Worm (Caenorhabditis elegans) whole organism, L4/young adult: ENCODE measurements around the gene M199.136.
"Not testable (repeated sequence)": the region's sequence is repeated elsewhere in the genome, so short reads cannot be mapped to it uniquely, and the experiment has no call there.

Experiments
- W03F9.2 ChIP-seq: fragments of 150-350 bp; optimal IDR thresholded peaks from 2 replicates; lab custom pipeline; 2014; ENCODE audit warnings: missing biosample characterization, missing genetic modification characterization
- dao-5 ChIP-seq: sonication (generic microtip); optimal IDR thresholded peaks from 2 replicates; lab custom pipeline; 2016; ENCODE audit warnings: missing genotype, missing genetic modification characterization, moderate library complexity, missing compliant biosample characterization
- him-1 ChIP-seq: sonication (generic microtip); optimal IDR thresholded peaks from 2 replicates; lab custom pipeline; 2016; ENCODE audit warnings: missing genotype, missing genetic modification reagents, missing genetic modification characterization, missing compliant biosample characterization

The M199.136 gene

ce11 chrIV:15131697-15132096 lies 13.2 kb downstream of the M199.136 start, which contains the start of gene col-135:
Gene col-135, minus strand, starts transcription at chrIV:15131797.
- TF ChIP-seq W03F9.2 (tag; lab: Kevin White, UChicago): no peak
- no peak for TF ChIP-seq dao-5
- no peak for TF ChIP-seq him-1 (tag; lab: Kevin White, UChicago)

DNA sequence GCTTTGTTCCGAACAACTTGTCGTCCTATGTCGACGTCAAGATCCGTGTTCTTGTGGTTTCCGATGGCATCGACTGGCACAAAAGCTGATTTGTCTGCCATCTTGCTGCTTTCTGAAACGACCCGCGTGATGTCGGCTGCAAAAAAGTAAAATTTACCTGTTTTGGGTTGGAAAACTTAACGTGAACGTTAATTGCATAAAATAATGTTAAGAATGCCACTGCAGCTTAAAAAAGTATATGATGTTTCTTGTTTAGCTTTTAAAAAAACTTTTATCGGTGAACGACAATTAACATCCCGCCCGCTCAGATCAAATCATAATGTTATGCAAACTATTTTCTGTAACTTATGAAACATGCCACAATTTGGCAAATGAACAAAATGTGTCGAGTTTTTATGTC lies 15.4 kb downstream of the M199.136 start, which contains the start of gene M199.8:
TSS of gene M199.8 (minus strand) at position 101 of the 400 bp plus-strand sequence.
- TF ChIP-seq W03F9.2 (tag; lab: Kevin White, UChicago); dao-5; him-1 (tag; lab: Kevin White, UChicago): not testable (repeated sequence)

ce11 chrIV:15140832-15141231 lies 22.3 kb downstream of the M199.136 start, which contains the start of gene srg-51:
Gene srg-51, minus strand, starts transcription at chrIV:15140932.
- TF ChIP-seq dao-5: no peak
- no peak for TF ChIP-seq W03F9.2 (tag; lab: Kevin White, UChicago)
- TF ChIP-seq him-1 (tag; lab: Kevin White, UChicago): no peak

ce11 chrIV:15147104-15147503 lies 28.6 kb downstream of the M199.136 start, which contains the start of gene str-78:
Gene str-78, minus strand, starts transcription at chrIV:15147204.
- TF ChIP-seq dao-5 (no peak), W03F9.2 (tag; lab: Kevin White, UChicago) (no peak), him-1 (tag; lab: Kevin White, UChicago) (no peak)

- no peak for TF ChIP-seq dao-5
- TF ChIP-seq W03F9.2 (tag; lab: Kevin White, UChicago): no peak
- TF ChIP-seq him-1 (tag; lab: Kevin White, UChicago): no peak
These were observed 47.1 kb downstream of the M199.136 start for ce11 chrIV:15165602-15166001.

- TF ChIP-seq dao-5 (no peak), him-1 (tag; lab: Kevin White, UChicago) (no peak), W03F9.2 (tag; lab: Kevin White, UChicago) (no peak)
These were observed 50.0 kb downstream of the M199.136 start for ce11 chrIV:15168442-15168841.
